Worm (Caenorhabditis elegans) whole organism, L3 larva: ENCODE measurements around the gene tag-151.

ENCODE experiments used
- R02D3.7 ChIP-seq: fragments of 150-350 bp; optimal IDR thresholded peaks from 2 replicates; lab custom pipeline; 2014; ENCODE audit warnings: missing biosample characterization, missing genetic modification characterization
- ZK546.5 ChIP-seq: sonication (generic microtip); optimal IDR thresholded peaks from 2 replicates; lab custom pipeline; 2017; ENCODE audit warnings: missing biosample characterization, missing genetic modification characterization
- aly-2 ChIP-seq: fragments of 150-350 bp; optimal IDR thresholded peaks from 2 replicates; lab custom pipeline; 2014; ENCODE audit warnings: missing biosample characterization, missing genetic modification characterization
- ama-1 ChIP-seq: fragments of 150-350 bp; optimal IDR thresholded peaks from 2 replicates; lab custom pipeline; 2018
- ceh-16 ChIP-seq: sonication (generic microtip); optimal IDR thresholded peaks from 2 replicates; lab custom pipeline; 2017; ENCODE audit warnings: missing biosample characterization, missing genetic modification characterization
- ceh-28 ChIP-seq: fragments of 150-350 bp; optimal IDR thresholded peaks from 2 replicates; lab custom pipeline; 2014; ENCODE audit warnings: missing biosample characterization, missing genetic modification reagents, missing genetic modification characterization
- ceh-82 ChIP-seq: fragments of 150-350 bp; optimal IDR thresholded peaks from 2 replicates; lab custom pipeline; 2014; ENCODE audit warnings: missing biosample characterization, missing genetic modification characterization
- ceh-9 ChIP-seq: sonication (generic microtip); optimal IDR thresholded peaks from 2 replicates; lab custom pipeline; 2018; ENCODE audit warnings: missing biosample characterization, missing genetic modification characterization
- daf-12 ChIP-seq: fragments of 150-350 bp; optimal IDR thresholded peaks from 2 replicates; lab custom pipeline; 2014; ENCODE audit warnings: missing biosample characterization, missing genetic modification reagents, missing genetic modification characterization
- egl-27 ChIP-seq: sonication (generic microtip); optimal IDR thresholded peaks from 4 replicates; lab custom pipeline; 2017; ENCODE audit warnings: missing biosample characterization, missing genetic modification reagents, missing genetic modification characterization
- egl-5 ChIP-seq: fragments of 150-350 bp; optimal IDR thresholded peaks from 2 replicates; lab custom pipeline; 2017; ENCODE audit warnings: missing biosample characterization, missing genetic modification reagents, missing genetic modification characterization, inconsistent platforms
- elt-1 ChIP-seq: fragments of 150-350 bp; optimal IDR thresholded peaks from 2 replicates; lab custom pipeline; 2014; ENCODE audit warnings: missing biosample characterization, missing genetic modification characterization
- elt-2 ChIP-seq: sonication (generic microtip); optimal IDR thresholded peaks from 2 replicates; lab custom pipeline; 2016; ENCODE audit warnings: missing genetic modification reagents, mild to moderate bottlenecking, missing genetic modification characterization, missing compliant biosample characterization
- elt-3 ChIP-seq, 3 experiments: fragments of 150-350 bp in 1 of 3; sonication (generic microtip) in 2 of 3; optimal IDR thresholded peaks; 2 replicates in 2 of 3; 4 replicates in 1 of 3; lab custom pipeline; 2014 to 2017; ENCODE audit warnings: missing biosample characterization in 3 of 3, missing genetic modification characterization in 3 of 3
- eor-1 ChIP-seq, 2 experiments: fragments of 150-350 bp; optimal IDR thresholded peaks; 2 replicates each; lab custom pipeline; 2014 to 2018; ENCODE audit warnings: missing biosample characterization in 2 of 2, missing genetic modification characterization in 2 of 2
- fkh-10 ChIP-seq: sonication (generic microtip); optimal IDR thresholded peaks from 2 replicates; lab custom pipeline; 2017; ENCODE audit warnings: missing biosample characterization, missing genetic modification reagents, missing genetic modification characterization
- fkh-2 ChIP-seq: fragments of 150-350 bp; optimal IDR thresholded peaks from 2 replicates; lab custom pipeline; 2014; ENCODE audit warnings: missing biosample characterization, missing genetic modification reagents, missing genetic modification characterization
- fos-1 ChIP-seq: fragments of 150-350 bp; optimal IDR thresholded peaks from 2 replicates; lab custom pipeline; 2014; ENCODE audit warnings: missing biosample characterization, missing genetic modification characterization
- hmg-11 ChIP-seq: sonication (generic microtip); optimal IDR thresholded peaks from 2 replicates; lab custom pipeline; 2016; ENCODE audit warnings: missing genetic modification characterization, missing compliant biosample characterization
- lin-15B ChIP-seq: fragments of 150-350 bp; optimal IDR thresholded peaks from 2 replicates; lab custom pipeline; 2014; ENCODE audit warnings: missing biosample characterization, missing genetic modification characterization
- lin-39 ChIP-seq: fragments of 150-350 bp; optimal IDR thresholded peaks from 2 replicates; lab custom pipeline; 2018; ENCODE audit warnings: missing biosample characterization, missing genetic modification reagents, missing genetic modification characterization
- lsy-12 ChIP-seq: sonication (generic microtip); optimal IDR thresholded peaks from 2 replicates; lab custom pipeline; 2016; ENCODE audit warnings: mild to moderate bottlenecking, missing genetic modification characterization, missing compliant biosample characterization
- mdl-1 ChIP-seq: fragments of 150-350 bp; optimal IDR thresholded peaks from 2 replicates; lab custom pipeline; 2014; ENCODE audit warnings: missing biosample characterization, missing genetic modification characterization
- mml-1 ChIP-seq: fragments of 150-350 bp; sonication (generic microtip); optimal IDR thresholded peaks from 3 replicates; lab custom pipeline; 2014; ENCODE audit warnings: missing biosample characterization, missing genetic modification characterization
- nfya-1 ChIP-seq: sonication (generic microtip); optimal IDR thresholded peaks from 2 replicates; lab custom pipeline; 2017; ENCODE audit warnings: missing genetic modification characterization, mild to moderate bottlenecking, missing compliant biosample characterization, antibody characterized with exemption, moderate library complexity; ENCODE audit not compliant: insufficient read depth
- nhr-11 ChIP-seq: fragments of 150-350 bp; optimal IDR thresholded peaks from 2 replicates; lab custom pipeline; 2014; ENCODE audit warnings: missing biosample characterization, missing genetic modification characterization
- nhr-12 ChIP-seq: fragments of 150-350 bp; optimal IDR thresholded peaks from 2 replicates; lab custom pipeline; 2014; ENCODE audit warnings: missing biosample characterization, missing genetic modification characterization
- nhr-23 ChIP-seq: fragments of 150-350 bp; optimal IDR thresholded peaks from 2 replicates; lab custom pipeline; 2014; ENCODE audit warnings: missing biosample characterization, missing genetic modification reagents, missing genetic modification characterization
- nhr-237 ChIP-seq: fragments of 150-350 bp; optimal IDR thresholded peaks from 2 replicates; lab custom pipeline; 2014; ENCODE audit warnings: missing biosample characterization, missing genetic modification characterization
- nhr-25 ChIP-seq: sonication (generic microtip); optimal IDR thresholded peaks from 2 replicates; lab custom pipeline; 2017; ENCODE audit warnings: missing biosample characterization, missing genetic modification characterization
- nhr-28 ChIP-seq: fragments of 150-350 bp; optimal IDR thresholded peaks from 2 replicates; lab custom pipeline; 2014; ENCODE audit warnings: missing biosample characterization, missing genetic modification characterization
- nhr-43 ChIP-seq: sonication (generic microtip); optimal IDR thresholded peaks from 2 replicates; lab custom pipeline; 2016; ENCODE audit warnings: mild to moderate bottlenecking, missing genetic modification characterization, missing compliant biosample characterization; ENCODE audit not compliant: poor library complexity, severe bottlenecking
- nhr-67 ChIP-seq: fragments of 150-350 bp; optimal IDR thresholded peaks from 2 replicates; lab custom pipeline; 2014; ENCODE audit warnings: missing biosample characterization, missing genetic modification characterization
- nhr-76 ChIP-seq: fragments of 150-350 bp; sonication (generic microtip); optimal IDR thresholded peaks from 5 replicates; lab custom pipeline; 2014; ENCODE audit warnings: missing biosample characterization, missing genetic modification characterization
- nhr-77 ChIP-seq: fragments of 150-350 bp; optimal IDR thresholded peaks from 2 replicates; lab custom pipeline; 2014; ENCODE audit warnings: missing biosample characterization, missing genetic modification characterization
- pha-4 ChIP-seq: fragments of 150-350 bp; optimal IDR thresholded peaks from 2 replicates; lab custom pipeline; 2014; ENCODE audit warnings: missing biosample characterization, missing genetic modification reagents, missing genetic modification characterization
- sea-2 ChIP-seq: fragments of 150-350 bp; sonication (generic microtip); optimal IDR thresholded peaks from 4 replicates; lab custom pipeline; 2014; ENCODE audit warnings: missing biosample characterization, missing genetic modification reagents, missing genetic modification characterization
- skn-1 ChIP-seq: fragments of 150-350 bp; optimal IDR thresholded peaks from 2 replicates; lab custom pipeline; 2014; ENCODE audit warnings: missing biosample characterization, missing genetic modification characterization
- snpc-4 ChIP-seq: fragments of 150-350 bp; optimal IDR thresholded peaks from 2 replicates; lab custom pipeline; 2014; ENCODE audit warnings: missing biosample characterization, missing genetic modification characterization
- tbx-2 ChIP-seq: sonication (generic microtip); optimal IDR thresholded peaks from 2 replicates; lab custom pipeline; 2016; ENCODE audit warnings: mild to moderate bottlenecking, missing genetic modification characterization, missing compliant biosample characterization
- unc-39 ChIP-seq: sonication (generic microtip); optimal IDR thresholded peaks from 4 replicates; lab custom pipeline; 2017; ENCODE audit warnings: missing biosample characterization, missing genetic modification characterization
- unc-62 ChIP-seq: fragments of 150-350 bp; sonication (generic microtip); optimal IDR thresholded peaks from 4 replicates; lab custom pipeline; 2014; ENCODE audit warnings: missing biosample characterization, missing genetic modification reagents, missing genetic modification characterization
- zag-1 ChIP-seq: fragments of 150-350 bp; optimal IDR thresholded peaks from 2 replicates; lab custom pipeline; 2014; ENCODE audit warnings: missing biosample characterization, missing genetic modification characterization
- ztf-11 ChIP-seq: fragments of 150-350 bp; optimal IDR thresholded peaks from 2 replicates; lab custom pipeline; 2014; ENCODE audit warnings: missing biosample characterization, missing genetic modification characterization
- ztf-4 ChIP-seq: fragments of 150-350 bp; optimal IDR thresholded peaks from 2 replicates; lab custom pipeline; 2014; ENCODE audit warnings: missing biosample characterization, missing genetic modification characterization

tag-151 gene

DNA sequence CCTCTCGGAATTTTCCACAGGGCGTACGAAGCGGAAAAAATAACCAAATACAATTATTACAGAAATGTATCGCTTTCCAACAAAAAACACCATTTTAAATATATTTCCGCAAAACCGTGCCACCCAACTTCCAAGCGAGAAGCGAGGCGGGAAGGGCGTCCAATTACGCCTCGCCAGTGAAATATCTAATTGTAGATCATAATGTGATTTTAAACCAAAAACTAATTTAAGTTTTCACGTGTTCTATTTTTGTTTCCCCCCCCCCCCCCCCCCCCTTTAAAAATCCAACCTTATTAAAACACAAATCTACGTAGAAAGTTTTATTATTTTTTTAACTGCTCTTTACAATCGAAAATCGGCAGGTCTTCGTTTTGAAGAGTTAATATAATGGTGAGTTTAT is 20.6 kb upstream of the tag-151 start, which contains the start of gene F10G7.12:
TSS of gene F10G7.12 (plus strand) at position 301 of the 400 bp plus-strand sequence.
- TF ChIP-seq nhr-12 (tag; lab: Kevin White, UChicago) (no peak), lin-15B (tag; lab: Kevin White, UChicago) (no peak), elt-2 (no peak), nhr-77 (tag; lab: Kevin White, UChicago) (no peak), tbx-2 (tag; lab: Kevin White, UChicago) (no peak), elt-3 (tag; optimal IDR thresholded peaks at IDR 0.05; lab: Kevin White, UChicago) (no peak), egl-5 (tag; lab: Kevin White, UChicago) (no peak)

DNA sequence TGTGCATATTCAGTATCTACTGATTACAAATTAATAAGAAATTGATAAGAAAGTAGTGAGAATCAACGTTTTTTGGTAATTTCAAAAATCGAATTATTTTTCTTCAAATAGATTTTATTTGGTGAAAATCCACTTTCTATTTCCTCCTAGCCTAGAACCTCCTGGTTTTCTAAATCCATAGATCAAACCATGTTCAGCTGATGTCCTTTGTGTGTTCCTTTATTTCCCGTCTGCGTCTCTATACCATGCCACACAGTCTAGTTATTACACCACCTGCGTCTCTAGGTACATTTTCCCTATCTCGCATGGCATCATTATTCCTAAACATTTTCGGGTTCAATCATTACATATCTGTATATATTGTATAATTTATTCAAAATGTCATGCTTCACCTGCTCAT is 16.9 kb upstream of the tag-151 start, which contains the start of gene F10G7.5:
TSS of gene F10G7.5 (plus strand) at position 286 of the 400 bp plus-strand sequence.
- TF ChIP-seq nfya-1 (tag; lab: Kevin White, UChicago) (peak; percentile 31), lsy-12 (tag; lab: Kevin White, UChicago) (no peak), elt-2 (peak; percentile 58)

- TF ChIP-seq nhr-43 (tag; lab: Kevin White, UChicago) (peak; percentile 12), egl-5 (tag; lab: Kevin White, UChicago) (no peak), nhr-25 (tag; lab: Kevin White, UChicago) (no peak), ceh-16 (tag; lab: Kevin White, UChicago) (no peak), elt-3 (tag; optimal IDR thresholded peaks at IDR 0.05; lab: Kevin White, UChicago) (no peak)
Measured at ce11 chrII:4696055-4696454, 14.0 kb upstream of the tag-151 start.

- TF ChIP-seq pha-4 (tag; lab: Kevin White, UChicago) (peak; percentile 87), snpc-4 (tag; lab: Kevin White, UChicago) (peak; percentile 49), egl-27 (tag; lab: Kevin White, UChicago) (no peak), nhr-67 (tag; lab: Kevin White, UChicago) (no peak), unc-39 (tag; lab: Kevin White, UChicago) (no peak), nhr-76 (no peak), ceh-82 (tag; lab: Kevin White, UChicago) (no peak), zag-1 (tag; lab: Kevin White, UChicago) (no peak), ceh-9 (tag; lab: Kevin White, UChicago) (no peak), mml-1 (tag; lab: Kevin White, UChicago) (no peak), elt-1 (tag; lab: Kevin White, UChicago) (no peak), nfya-1 (tag; lab: Kevin White, UChicago) (peak; percentile 96), daf-12 (tag; lab: Kevin White, UChicago) (no peak), nhr-28 (tag; lab: Kevin White, UChicago) (no peak), sea-2 (GFP tag; lab: Kevin White, UChicago) (no peak), lin-39 (peak; percentile 68), ama-1 (no peak), R02D3.7 (tag; lab: Kevin White, UChicago) (peak; percentile 43), ceh-16 (tag; lab: Kevin White, UChicago) (no peak), fos-1 (tag; lab: Kevin White, UChicago) (no peak), ZK546.5 (tag; lab: Kevin White, UChicago) (no peak), nhr-11 (tag; lab: Kevin White, UChicago) (no peak), aly-2 (tag; lab: Kevin White, UChicago) (no peak), elt-2 (peak; percentile 41), nhr-25 (tag; lab: Kevin White, UChicago) (peak; percentile 78), ztf-11 (tag; lab: Kevin White, UChicago) (no peak), lin-15B (tag; lab: Kevin White, UChicago) (peak; percentile 87), nhr-237 (no peak), elt-3 (tag; optimal IDR thresholded peaks at IDR 0.05; lab: Kevin White, UChicago) (no peak), unc-62 (no peak), ceh-28 (tag; lab: Kevin White, UChicago) (peak; percentile 11), nhr-43 (tag; lab: Kevin White, UChicago) (peak; percentile 72), eor-1 (tag; optimal IDR thresholded peaks at IDR 0.05; lab: Kevin White, UChicago) (no peak), fkh-10 (GFP tag; lab: Kevin White, UChicago) (peak; percentile 2), mdl-1 (tag; lab: Kevin White, UChicago) (no peak), nhr-23 (tag; lab: Kevin White, UChicago) (peak; percentile 87), skn-1 (tag; lab: Kevin White, UChicago) (peak; percentile 99), fkh-2 (no peak), hmg-11 (no peak), nhr-12 (tag; lab: Kevin White, UChicago) (no peak), nhr-77 (tag; lab: Kevin White, UChicago) (no peak), tbx-2 (tag; lab: Kevin White, UChicago) (no peak), ztf-4 (tag; lab: Kevin White, UChicago) (no peak), lsy-12 (tag; lab: Kevin White, UChicago) (peak; percentile 69), egl-5 (tag; lab: Kevin White, UChicago) (peak; percentile 24)
Measured at ce11 chrII:4698266-4698771, 11.8 kb upstream of the tag-151 start, which contains the start of the genes rpn-5 and scc-1. Gene rpn-5, minus strand, starts transcription at chrII:4698427. Gene scc-1, plus strand, starts transcription at chrII:4698721.
